Fruit fly (Drosophila melanogaster) whole organism, prepupa: ENCODE results near the gene obst-E.

ENCODE experiments used
- CG3919 ChIP-seq: fragments of 200-800 bp; sonication (Bioruptor generic); optimal IDR thresholded peaks from 3 replicates; lab custom pipeline; 2016; ENCODE audit warnings: missing biosample characterization, missing genetic modification characterization
- Eip78C ChIP-seq: fragments of 200-800 bp; sonication (Bioruptor generic); peaks from one replicate; lab custom pipeline; 2016; ENCODE audit warnings: missing biosample characterization, missing genetic modification characterization
- Gug ChIP-seq: fragments of 200-800 bp; sonication (Bioruptor generic); IDR thresholded peaks from 2 replicates; pipeline ENCODE4 v1.3.6; 2022; ENCODE audit warnings: missing biosample characterization, missing genetic modification characterization
- Met ChIP-seq: fragments of 200-800 bp; sonication (Bioruptor generic); optimal IDR thresholded peaks from 3 replicates; lab custom pipeline; 2016; ENCODE audit warnings: missing biosample characterization, missing genetic modification characterization
- Sox102F ChIP-seq: fragments of 200-800 bp; sonication (Bioruptor generic); optimal IDR thresholded peaks from 2 replicates; lab custom pipeline; 2016; ENCODE audit warnings: missing biosample characterization, mild to moderate bottlenecking, missing genetic modification characterization
- achi ChIP-seq: fragments of 200-800 bp; sonication (Bioruptor generic); optimal IDR thresholded peaks from 3 replicates; lab custom pipeline; 2016; ENCODE audit warnings: missing biosample characterization, missing genetic modification characterization
- acj6 ChIP-seq: fragments of 200-800 bp; sonication (Bioruptor generic); optimal IDR thresholded peaks from 3 replicates; lab custom pipeline; 2016; ENCODE audit warnings: missing biosample characterization, missing genetic modification characterization
- lz ChIP-seq: fragments of 200-800 bp; sonication (Bioruptor generic); optimal IDR thresholded peaks from 3 replicates; lab custom pipeline; 2016; ENCODE audit warnings: missing biosample characterization, missing genetic modification characterization
- pdm3 ChIP-seq: fragments of 200-800 bp; sonication (Bioruptor generic); optimal IDR thresholded peaks from 3 replicates; lab custom pipeline; 2016; ENCODE audit warnings: missing biosample characterization, missing genetic modification characterization

dm6 chr2L:5765139-5765538 is 803 bp downstream of the obst-E start:
- TF ChIP-seq Sox102F (GFP tag; lab: Kevin White, UChicago) (no peak), Met (GFP tag; lab: Kevin White, UChicago) (no peak), Gug (no peak), Eip78C (GFP tag; lab: Kevin White, UChicago) (no peak), acj6 (GFP tag; lab: Kevin White, UChicago) (no peak), pdm3 (GFP tag; lab: Kevin White, UChicago) (no peak), CG3919 (no peak), achi (GFP tag; lab: Kevin White, UChicago) (no peak), lz (GFP tag; lab: Kevin White, UChicago) (no peak)
